Fruit fly (Drosophila melanogaster) whole organism, embryonic: Measurements from ENCODE around the gene Oseg1.

Experiments
- Asciz ChIP-seq: fragments of 200-800 bp; sonication (Bioruptor generic); optimal IDR thresholded peaks from 2 replicates; lab custom pipeline; 2017; ENCODE audit warnings: missing biosample characterization, mild to moderate bottlenecking, missing genetic modification characterization, missing genetic modification reagents
- Atf-2 ChIP-seq: fragments of 200-800 bp; sonication (Bioruptor generic); optimal IDR thresholded peaks from 2 replicates; lab custom pipeline; 2016; ENCODE audit warnings: missing biosample characterization, missing genetic modification characterization
- Bgb ChIP-seq: fragments of 200-800 bp; sonication (Bioruptor generic); IDR thresholded peaks from 2 replicates; pipeline ENCODE4 v1.3.6; 2022; ENCODE audit warnings: missing biosample characterization, missing genetic modification characterization; ENCODE audit not compliant: partially characterized antibody
- CG10209 ChIP-seq: fragments of 200-800 bp; sonication (Bioruptor generic); optimal IDR thresholded peaks from 3 replicates; lab custom pipeline; 2017; ENCODE audit warnings: missing biosample characterization, mild to moderate bottlenecking, missing genetic modification characterization, missing genetic modification reagents
- CG10431 ChIP-seq: fragments of 200-800 bp; sonication (Bioruptor generic); optimal IDR thresholded peaks from 3 replicates; lab custom pipeline; 2018; ENCODE audit warnings: missing biosample characterization, mild to moderate bottlenecking, missing genetic modification characterization
- CG10959 ChIP-seq: fragments of 200-800 bp; sonication (Bioruptor generic); IDR thresholded peaks from 2 replicates; pipeline ENCODE4 v1.3.6; 2022; ENCODE audit warnings: missing biosample characterization, missing genetic modification characterization
- CG11247 ChIP-seq: fragments of 200-800 bp; sonication (Bioruptor generic); IDR thresholded peaks from 2 replicates; pipeline ENCODE4 v1.3.6; 2022; ENCODE audit warnings: missing biosample characterization, missing genetic modification characterization
- CG11456 ChIP-seq: fragments of 200-800 bp; sonication (Bioruptor generic); IDR thresholded peaks from 3 replicates; pipeline ENCODE4 v1.3.6; 2022; ENCODE audit warnings: missing biosample characterization, missing genetic modification characterization
- CG11696 ChIP-seq: fragments of 200-800 bp; sonication (Bioruptor generic); IDR thresholded peaks from 2 replicates; pipeline ENCODE4 v1.3.6; 2022; ENCODE audit warnings: missing biosample characterization, missing genetic modification characterization
- CG12236 ChIP-seq: fragments of 200-800 bp; sonication (Bioruptor generic); optimal IDR thresholded peaks from 2 replicates; lab custom pipeline; 2016; ENCODE audit warnings: missing biosample characterization, missing genetic modification characterization
- CG1233 ChIP-seq: fragments of 200-800 bp; sonication (Bioruptor generic); optimal IDR thresholded peaks from 4 replicates; lab custom pipeline; 2018; ENCODE audit warnings: missing biosample characterization, mild to moderate bottlenecking, missing genetic modification characterization
- CG12769 ChIP-seq: fragments of 200-800 bp; sonication (Bioruptor generic); optimal IDR thresholded peaks from 2 replicates; lab custom pipeline; 2019; ENCODE audit warnings: missing biosample characterization, mild to moderate bottlenecking, missing genetic modification characterization, moderate library complexity
- CG18599 ChIP-seq: fragments of 200-800 bp; sonication (Bioruptor generic); optimal IDR thresholded peaks from 3 replicates; lab custom pipeline; 2017; ENCODE audit warnings: missing biosample characterization, missing genetic modification characterization, mild to moderate bottlenecking, moderate library complexity, missing genetic modification reagents
- CG4360 ChIP-seq: fragments of 200-800 bp; sonication (Bioruptor generic); IDR thresholded peaks from 2 replicates; pipeline ENCODE4 v1.3.6; 2022; ENCODE audit warnings: missing biosample characterization, missing genetic modification characterization
- CG5953 ChIP-seq: fragments of 200-800 bp; sonication (Bioruptor generic); IDR thresholded peaks from 2 replicates; pipeline ENCODE4 v1.3.6; 2022; ENCODE audit warnings: missing biosample characterization, missing genetic modification characterization
- E2f1 ChIP-seq: fragments of 200-800 bp; sonication (Bioruptor generic); IDR thresholded peaks from 2 replicates; pipeline ENCODE4 v1.3.6; 2022; ENCODE audit warnings: missing biosample characterization, missing genetic modification characterization
- Ets65A ChIP-seq: fragments of 200-800 bp; sonication (Bioruptor generic); peaks from one replicate; lab custom pipeline; 2016; ENCODE audit warnings: missing biosample characterization, missing genetic modification characterization
- Gsc ChIP-seq: fragments of 200-800 bp; sonication (Bioruptor generic); IDR thresholded peaks from 2 replicates; pipeline ENCODE4 v1.3.6; 2022; ENCODE audit warnings: missing biosample characterization, missing genetic modification characterization
- Hey ChIP-seq: fragments of 200-800 bp; sonication (Bioruptor generic); optimal IDR thresholded peaks from 3 replicates; lab custom pipeline; 2018; ENCODE audit warnings: missing biosample characterization, mild to moderate bottlenecking, missing genetic modification characterization
- Hr78 ChIP-seq, 2 experiments: fragments of 200-800 bp in 1 of 2; fragments of >200 bp in 1 of 2; sonication (Bioruptor generic) in 1 of 2; optimal IDR thresholded peaks; 2 replicates each; lab custom pipeline; 2017 to 2019; ENCODE audit warnings: missing biosample characterization in 2 of 2, missing genetic modification characterization in 2 of 2, mild to moderate bottlenecking in 1 of 2, moderate library complexity in 1 of 2
- Kr ChIP-seq: fragments of 200-800 bp; sonication (Bioruptor generic); optimal IDR thresholded peaks from 2 replicates; lab custom pipeline; 2017; ENCODE audit warnings: missing biosample characterization, mild to moderate bottlenecking, missing genetic modification characterization
- MBD-R2 ChIP-seq: fragments of 200-800 bp; sonication (Bioruptor generic); IDR thresholded peaks from 2 replicates; pipeline ENCODE4 v1.3.6; 2022; ENCODE audit warnings: missing biosample characterization, missing genetic modification characterization
- NfI ChIP-seq: fragments of 200-800 bp; sonication (Bioruptor generic); optimal IDR thresholded peaks from 3 replicates; lab custom pipeline; 2018; ENCODE audit warnings: missing biosample characterization, mild to moderate bottlenecking, missing genetic modification characterization, moderate library complexity
- Ptx1 ChIP-seq: fragments of 200-800 bp; sonication (Bioruptor generic); IDR thresholded peaks from 2 replicates; pipeline ENCODE4 v1.3.6; 2022; ENCODE audit warnings: missing biosample characterization, missing genetic modification characterization
- Rfx ChIP-seq: fragments of 200-800 bp; sonication (Bioruptor generic); IDR thresholded peaks from 2 replicates; pipeline ENCODE4 v1.3.6; 2022; ENCODE audit warnings: missing biosample characterization, missing genetic modification characterization
- Vsx1 ChIP-seq: fragments of 200-800 bp; sonication (Bioruptor generic); optimal IDR thresholded peaks from 2 replicates; lab custom pipeline; 2017; ENCODE audit warnings: missing biosample characterization, mild to moderate bottlenecking, missing genetic modification characterization, missing genetic modification reagents
- ac ChIP-seq: fragments of 200-800 bp; sonication (Bioruptor generic); optimal IDR thresholded peaks from 3 replicates; lab custom pipeline; 2017; ENCODE audit warnings: missing biosample characterization, mild to moderate bottlenecking, missing genetic modification characterization
- amos ChIP-seq: fragments of 200-800 bp; sonication (Bioruptor generic); IDR thresholded peaks from 2 replicates; pipeline ENCODE4 v1.3.6; 2022; ENCODE audit warnings: missing biosample characterization, missing genetic modification characterization; ENCODE audit not compliant: partially characterized antibody
- ato ChIP-seq: fragments of 200-800 bp; sonication (Bioruptor generic); IDR thresholded peaks from 2 replicates; pipeline ENCODE4 v1.3.6; 2022; ENCODE audit warnings: missing biosample characterization, missing genetic modification characterization; ENCODE audit not compliant: partially characterized antibody
- cato ChIP-seq: fragments of 200-800 bp; sonication (Bioruptor generic); optimal IDR thresholded peaks from 2 replicates; lab custom pipeline; 2016; ENCODE audit warnings: missing biosample characterization, missing genetic modification characterization, borderline replicate concordance
- cg ChIP-seq: fragments of 200-800 bp; sonication (Bioruptor generic); optimal IDR thresholded peaks from 3 replicates; lab custom pipeline; 2019; ENCODE audit warnings: missing biosample characterization, mild to moderate bottlenecking, missing genetic modification characterization, moderate library complexity
- en ChIP-seq: fragments of 200-800 bp; sonication (Bioruptor generic); optimal IDR thresholded peaks from 2 replicates; lab custom pipeline; 2016; ENCODE audit warnings: missing biosample characterization, missing genetic modification characterization
- exex ChIP-seq: fragments of 200-800 bp; sonication (Bioruptor generic); optimal IDR thresholded peaks from 4 replicates; lab custom pipeline; 2018; ENCODE audit warnings: missing biosample characterization, mild to moderate bottlenecking, missing genetic modification characterization, moderate library complexity
- grn ChIP-seq: fragments of 200-800 bp; sonication (Bioruptor generic); optimal IDR thresholded peaks from 3 replicates; lab custom pipeline; 2017; ENCODE audit warnings: missing biosample characterization, missing genetic modification characterization
- gsb-n ChIP-seq: fragments of 200-800 bp; sonication (Bioruptor generic); optimal IDR thresholded peaks from 3 replicates; lab custom pipeline; 2018; ENCODE audit warnings: missing biosample characterization, mild to moderate bottlenecking, missing genetic modification characterization
- hkb ChIP-seq, 2 experiments: fragments of 200-800 bp in 1 of 2; fragments of >200 bp in 1 of 2; sonication (Bioruptor generic) in 1 of 2; IDR thresholded peaks in 1 of 2; optimal IDR thresholded peaks in 1 of 2; 2 replicates each; pipeline versions ENCODE4 v1.3.6 to Lab custom; 2017 to 2022; ENCODE audit warnings: missing biosample characterization in 1 of 2, missing genetic modification characterization in 1 of 2
- kni ChIP-seq: fragments of 200-800 bp; sonication (Bioruptor generic); optimal IDR thresholded peaks from 3 replicates; lab custom pipeline; 2017; ENCODE audit warnings: mild to moderate bottlenecking, missing biosample characterization, missing genetic modification reagents, missing genetic modification characterization
- lov ChIP-seq, 2 experiments: fragments of 200-800 bp in 1 of 2; fragments of >200 bp in 1 of 2; sonication (Bioruptor generic) in 1 of 2; IDR thresholded peaks in 1 of 2; optimal IDR thresholded peaks in 1 of 2; 2 replicates in 1 of 2; 3 replicates in 1 of 2; pipeline versions ENCODE4 v1.3.6 to Lab custom; 2017 to 2022; ENCODE audit warnings: missing biosample characterization in 1 of 2, missing genetic modification characterization in 1 of 2
- maf-S ChIP-seq: fragments of 200-800 bp; sonication (Bioruptor generic); optimal IDR thresholded peaks from 2 replicates; lab custom pipeline; 2016; ENCODE audit warnings: missing biosample characterization, missing genetic modification characterization
- oc ChIP-seq: fragments of 200-800 bp; sonication (Bioruptor generic); optimal IDR thresholded peaks from 2 replicates; lab custom pipeline; 2018; ENCODE audit warnings: missing biosample characterization, mild to moderate bottlenecking, missing genetic modification characterization, moderate library complexity
- phol ChIP-seq: fragments of 200-800 bp; sonication (Bioruptor generic); optimal IDR thresholded peaks from 3 replicates; lab custom pipeline; 2018; ENCODE audit warnings: missing biosample characterization, mild to moderate bottlenecking, missing genetic modification characterization, moderate library complexity
- pros ChIP-seq: fragments of 200-800 bp; sonication (Bioruptor generic); optimal IDR thresholded peaks from 3 replicates; lab custom pipeline; 2019; ENCODE audit warnings: missing biosample characterization, mild to moderate bottlenecking, missing genetic modification characterization, moderate library complexity
- scrt ChIP-seq: fragments of 200-800 bp; sonication (Bioruptor generic); optimal IDR thresholded peaks from 2 replicates; lab custom pipeline; 2018; ENCODE audit warnings: missing biosample characterization, mild to moderate bottlenecking, missing genetic modification characterization, moderate library complexity
- sima ChIP-seq: fragments of 200-800 bp; sonication (Bioruptor generic); optimal IDR thresholded peaks from 2 replicates; lab custom pipeline; 2016; ENCODE audit warnings: missing biosample characterization, missing genetic modification characterization
- sug ChIP-seq: fragments of 200-800 bp; optimal IDR thresholded peaks from 2 replicates; lab custom pipeline; 2019; ENCODE audit warnings: missing biosample characterization, mild to moderate bottlenecking, missing genetic modification characterization, moderate library complexity
- tio ChIP-seq: fragments of 200-800 bp; sonication (Bioruptor generic); optimal IDR thresholded peaks from 2 replicates; lab custom pipeline; 2017; ENCODE audit warnings: missing biosample characterization, missing genetic modification characterization, inconsistent platforms
- tll ChIP-seq, 2 experiments: fragments of 200-800 bp in 1 of 2; fragments of >200 bp in 1 of 2; sonication (Bioruptor generic) in 1 of 2; optimal IDR thresholded peaks; 2 replicates each; lab custom pipeline; 2017 to 2019; ENCODE audit warnings: missing biosample characterization in 2 of 2, missing genetic modification characterization in 2 of 2, mild to moderate bottlenecking in 1 of 2, moderate library complexity in 1 of 2
- wdn ChIP-seq: fragments of 200-800 bp; sonication (Bioruptor generic); IDR thresholded peaks from 2 replicates; pipeline ENCODE4 v1.3.6; 2022; ENCODE audit warnings: missing biosample characterization, missing genetic modification characterization

Gene Oseg1

DNA sequence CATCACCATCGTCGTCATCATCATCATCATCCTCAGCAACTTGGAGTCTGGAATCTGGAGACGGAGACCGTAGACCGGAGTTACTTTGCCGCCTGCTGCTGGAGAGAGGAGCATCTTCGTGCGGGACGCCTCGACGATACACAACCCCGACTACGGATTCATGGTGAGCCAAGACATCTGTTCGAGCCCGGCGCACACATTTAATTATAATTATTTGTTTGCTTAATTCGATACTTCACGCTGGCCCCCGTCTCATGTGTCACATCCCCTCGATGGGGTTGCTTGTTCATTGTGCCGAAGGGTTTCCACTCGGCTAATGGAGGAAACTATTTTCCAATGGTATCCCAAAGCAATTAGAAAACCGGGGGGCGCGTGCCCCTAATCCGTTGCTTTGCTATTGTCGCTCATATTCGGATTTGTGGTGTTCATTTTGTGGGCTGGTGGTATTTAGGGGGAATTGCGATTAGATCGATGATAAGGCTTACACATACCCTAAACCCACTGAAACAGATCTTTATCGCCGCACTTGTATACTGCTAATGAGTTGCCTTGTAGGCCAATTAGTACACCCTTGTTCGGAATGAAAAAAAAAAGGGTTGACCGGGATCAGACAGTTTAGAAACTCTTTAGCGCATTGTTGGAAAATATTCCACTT is 39.5 kb upstream of the Oseg1 start (continued):
- TF ChIP-seq NfI (GFP tag; lab: Kevin White, UChicago) (no peak), Gsc (GFP tag; lab: Robert Waterston, UW) (no peak), lov (optimal IDR thresholded peaks at IDR 0.05; lab: Kevin White, UChicago) (no peak), lov (GFP tag; IDR thresholded peaks at IDR 0.05; lab: Robert Waterston, UW) (0 out of 3 replicates have a peak, but pooled peaks have one; percentile 44), Rfx (GFP tag; lab: Robert Waterston, UW) (no peak), CG18599 (GFP tag; lab: Kevin White, UChicago) (peak; percentile 1), CG11696 (GFP tag; lab: Robert Waterston, UW) (no peak), Vsx1 (peak; percentile 90), CG10431 (GFP tag; lab: Kevin White, UChicago) (no peak), cg (GFP tag; lab: Kevin White, UChicago) (no peak), ac (GFP tag; lab: Kevin White, UChicago) (no peak), CG5953 (GFP tag; lab: Robert Waterston, UW) (no peak), CG12769 (tag; lab: Kevin White, UChicago) (peak; percentile 1), exex (tag; lab: Kevin White, UChicago) (peak; percentile 89), kni (GFP tag; lab: Kevin White, UChicago) (no peak), E2f1 (GFP tag; lab: Robert Waterston, UW) (no peak), CG12236 (GFP tag; lab: Kevin White, UChicago) (no peak), tll (GFP tag; optimal IDR thresholded peaks at IDR 0.05; lab: Kevin White, UChicago) (no peak), CG10209 (no peak), Hr78 (GFP tag; optimal IDR thresholded peaks at IDR 0.05; lab: Kevin White, UChicago) (no peak), Kr (GFP tag; lab: Kevin White, UChicago) (peak; percentile 41), Ptx1 (no peak), maf-S (GFP tag; lab: Kevin White, UChicago) (no peak), grn (GFP tag; lab: Kevin White, UChicago) (peak; percentile 93), phol (no peak), Hey (tag; lab: Kevin White, UChicago) (peak; percentile 94), Atf-2 (no peak), Ets65A (GFP tag; lab: Kevin White, UChicago) (no peak), pros (peak; percentile 54), sug (tag; lab: Kevin White, UChicago) (peak; percentile 61), ato (GFP tag; lab: Robert Waterston, UW) (no peak), oc (tag; lab: Kevin White, UChicago) (peak; percentile 9), gsb-n (tag; lab: Kevin White, UChicago) (no peak), scrt (GFP tag; lab: Kevin White, UChicago) (no peak), CG10959 (GFP tag; lab: Robert Waterston, UW) (no peak), cato (GFP tag; lab: Kevin White, UChicago) (no peak), sima (GFP tag; lab: Kevin White, UChicago) (no peak), CG1233 (no peak)

DNA sequence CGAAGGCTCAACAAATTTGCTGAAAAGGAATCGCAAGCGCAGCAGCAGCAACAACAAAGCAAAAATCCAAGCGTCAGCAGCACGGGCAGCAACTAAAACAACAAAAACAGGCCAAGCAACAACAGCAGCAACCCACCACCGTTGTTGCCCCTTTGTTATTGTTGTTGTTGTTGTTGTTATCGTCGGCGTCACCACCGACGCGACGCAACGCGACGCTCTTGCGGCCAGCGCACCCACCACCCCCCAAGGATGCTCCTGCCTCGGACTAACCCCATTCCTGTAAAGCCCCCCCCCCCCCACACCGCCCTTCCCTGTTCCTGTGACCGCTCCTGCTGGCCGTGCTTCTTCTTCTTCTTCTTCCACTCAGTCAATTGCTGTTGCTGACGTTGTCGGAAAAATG is 38.1 kb upstream of the Oseg1 start:
- no peak for TF ChIP-seq CG11456 (GFP tag; lab: Robert Waterston, UW)
- TF ChIP-seq tio (GFP tag; lab: Kevin White, UChicago), result no peak
- TF ChIP-seq hkb (optimal IDR thresholded peaks at IDR 0.05; lab: Kevin White, UChicago), result no peak
- peak; percentile 18; the same call in 1 of the 2 replicates for TF ChIP-seq hkb (GFP tag; IDR thresholded peaks at IDR 0.05; lab: Robert Waterston, UW)
- TF ChIP-seq Asciz (GFP tag; lab: Kevin White, UChicago), result no peak
- TF ChIP-seq amos (GFP tag; lab: Robert Waterston, UW), result peak; percentile 31; the same call in 1 of the 2 replicates
- TF ChIP-seq wdn (GFP tag; lab: Robert Waterston, UW), result 0 out of 2 replicates have a peak, but pooled peaks have one; percentile 29
- TF ChIP-seq Bgb (GFP tag; lab: Robert Waterston, UW), result 0 out of 2 replicates have a peak, but pooled peaks have one; percentile 13
- TF ChIP-seq CG4360 (GFP tag; lab: Robert Waterston, UW), result peak; percentile 97
- 0 out of 2 replicates have a peak, but pooled peaks have one; percentile 20 for TF ChIP-seq MBD-R2 (GFP tag; lab: Robert Waterston, UW)
- TF ChIP-seq en, result no peak
- TF ChIP-seq CG11247 (GFP tag; lab: Robert Waterston, UW), result 0 out of 2 replicates have a peak, but pooled peaks have one; percentile 24
- peak; percentile 47 for TF ChIP-seq pros
- no peak for TF ChIP-seq Vsx1
